Fruit fly (Drosophila melanogaster) whole organism, adult: ENCODE measurements around the gene CG7208.

Source experiments
- CG11617 ChIP-seq: fragments of 200-800 bp; sonication (Bioruptor generic); optimal IDR thresholded peaks from 2 replicates; lab custom pipeline; 2017; ENCODE audit warnings: mild to moderate bottlenecking, missing biosample characterization, missing genetic modification reagents, missing genetic modification characterization
- CG12768 ChIP-seq: fragments of 200-800 bp; sonication (Bioruptor generic); optimal IDR thresholded peaks from 2 replicates; lab custom pipeline; 2017; ENCODE audit warnings: missing biosample characterization, missing genetic modification characterization, mild to moderate bottlenecking, moderate library complexity, missing genetic modification reagents
- CG14711 ChIP-seq: fragments of 200-800 bp; sonication (Bioruptor generic); optimal IDR thresholded peaks from 2 replicates; lab custom pipeline; 2018; ENCODE audit warnings: missing biosample characterization, mild to moderate bottlenecking, missing genetic modification characterization, moderate library complexity
- CG1620 ChIP-seq: fragments of 200-800 bp; sonication (Bioruptor generic); optimal IDR thresholded peaks from 2 replicates; lab custom pipeline; 2016; ENCODE audit warnings: missing biosample characterization, missing genetic modification characterization
- CG33017 ChIP-seq: fragments of 200-800 bp; sonication (Bioruptor generic); optimal IDR thresholded peaks from 2 replicates; lab custom pipeline; 2018; ENCODE audit warnings: missing biosample characterization, mild to moderate bottlenecking, missing genetic modification characterization, moderate library complexity
- CG5204 ChIP-seq: fragments of 200-800 bp; sonication (Bioruptor generic); optimal IDR thresholded peaks from 2 replicates; lab custom pipeline; 2016; ENCODE audit warnings: missing biosample characterization, missing genetic modification characterization
- CG7045 ChIP-seq: fragments of 200-800 bp; sonication (Bioruptor generic); optimal IDR thresholded peaks from 2 replicates; lab custom pipeline; 2017; ENCODE audit warnings: missing biosample characterization, mild to moderate bottlenecking, missing genetic modification characterization
- CG7101 ChIP-seq: fragments of 200-800 bp; sonication (Bioruptor generic); optimal IDR thresholded peaks from 2 replicates; lab custom pipeline; 2018; ENCODE audit warnings: missing biosample characterization, mild to moderate bottlenecking, missing genetic modification characterization, moderate library complexity
- Clk ChIP-seq: fragments of 200-800 bp; sonication (Bioruptor generic); optimal IDR thresholded peaks from 2 replicates; lab custom pipeline; 2017; ENCODE audit warnings: missing biosample characterization, missing genetic modification characterization
- Crg-1 ChIP-seq: fragments of 200-800 bp; sonication (Bioruptor generic); optimal IDR thresholded peaks from 2 replicates; lab custom pipeline; 2016; ENCODE audit warnings: missing biosample characterization, missing genetic modification characterization
- Hr96 ChIP-seq: fragments of 200-800 bp; sonication (Bioruptor generic); optimal IDR thresholded peaks from 2 replicates; lab custom pipeline; 2016; ENCODE audit warnings: missing biosample characterization, missing genetic modification characterization
- Mnt ChIP-seq: fragments of 200-800 bp; sonication (Bioruptor generic); optimal IDR thresholded peaks from 2 replicates; lab custom pipeline; 2016; ENCODE audit warnings: missing biosample characterization, mild to moderate bottlenecking, missing genetic modification characterization
- bab1 ChIP-seq: fragments of 200-800 bp; sonication (Bioruptor generic); optimal IDR thresholded peaks from 3 replicates; lab custom pipeline; 2019; ENCODE audit warnings: missing biosample characterization, mild to moderate bottlenecking, missing genetic modification characterization, moderate library complexity
- cic ChIP-seq: fragments of 200-800 bp; sonication (Bioruptor generic); optimal IDR thresholded peaks from 2 replicates; lab custom pipeline; 2017; ENCODE audit warnings: missing biosample characterization, mild to moderate bottlenecking, missing genetic modification characterization, moderate library complexity
- cnc ChIP-seq, 2 experiments: fragments of >200 bp; optimal IDR thresholded peaks; 2 replicates each; lab custom pipeline; 2017
- kay ChIP-seq: fragments of 200-800 bp; sonication (Bioruptor generic); peaks from one replicate; lab custom pipeline; 2016; ENCODE audit warnings: missing biosample characterization, missing genetic modification characterization, borderline replicate concordance
- ovo ChIP-seq: fragments of 200-800 bp; sonication (Bioruptor generic); optimal IDR thresholded peaks from 2 replicates; lab custom pipeline; 2016; ENCODE audit warnings: missing biosample characterization, missing genetic modification characterization
- pad ChIP-seq: fragments of 200-800 bp; sonication (Bioruptor generic); optimal IDR thresholded peaks from 3 replicates; lab custom pipeline; 2017; ENCODE audit warnings: missing biosample characterization, missing genetic modification characterization, mild to moderate bottlenecking, moderate library complexity, missing genetic modification reagents
- tj ChIP-seq: fragments of 200-800 bp; sonication (Bioruptor generic); optimal IDR thresholded peaks from 3 replicates; lab custom pipeline; 2017; ENCODE audit warnings: missing biosample characterization, mild to moderate bottlenecking, missing genetic modification characterization, moderate library complexity
- toe ChIP-seq: fragments of 200-800 bp; sonication (Bioruptor generic); optimal IDR thresholded peaks from 2 replicates; lab custom pipeline; 2016; ENCODE audit warnings: missing biosample characterization, missing genetic modification characterization

The CG7208 gene

dm6 chr3R:18196991-18197801, 11.7 kb upstream of the CG7208 start:
- TF ChIP-seq Mnt (GFP tag; lab: Kevin White, UChicago), result peak; percentile 51
- TF ChIP-seq kay (GFP tag; lab: Kevin White, UChicago), result no peak
- TF ChIP-seq ovo (GFP tag; lab: Kevin White, UChicago), result peak; percentile 83
- TF ChIP-seq CG7045, result peak; percentile 45
- TF ChIP-seq toe (GFP tag; lab: Kevin White, UChicago), result peak; percentile 66
- peak; percentile 71 for TF ChIP-seq tj (GFP tag; lab: Kevin White, UChicago)
- TF ChIP-seq bab1, result peak; percentile 61
- TF ChIP-seq CG7101 (tag; lab: Kevin White, UChicago), result peak; percentile 46
- TF ChIP-seq cic (GFP tag; lab: Kevin White, UChicago), result peak; percentile 89
- no peak for TF ChIP-seq Crg-1 (GFP tag; lab: Kevin White, UChicago)
- peak; percentile 29 for TF ChIP-seq CG33017
- peak; percentile 7 for TF ChIP-seq CG12768 (GFP tag; lab: Kevin White, UChicago)
- peak; percentile 23 for TF ChIP-seq CG14711
- TF ChIP-seq CG11617, result peak; percentile 76
- TF ChIP-seq cnc (optimal IDR thresholded peaks at IDR 0.05; lab: Kevin White, UChicago), result no peak
- peak; percentile 52 for TF ChIP-seq Hr96 (GFP tag; lab: Kevin White, UChicago)
- no peak for TF ChIP-seq Clk (GFP tag; lab: Kevin White, UChicago)
- peak; percentile 68 for TF ChIP-seq CG5204 (GFP tag; lab: Kevin White, UChicago)
- TF ChIP-seq pad (GFP tag; lab: Kevin White, UChicago), result peak; percentile 32
- no peak for TF ChIP-seq CG1620

DNA sequence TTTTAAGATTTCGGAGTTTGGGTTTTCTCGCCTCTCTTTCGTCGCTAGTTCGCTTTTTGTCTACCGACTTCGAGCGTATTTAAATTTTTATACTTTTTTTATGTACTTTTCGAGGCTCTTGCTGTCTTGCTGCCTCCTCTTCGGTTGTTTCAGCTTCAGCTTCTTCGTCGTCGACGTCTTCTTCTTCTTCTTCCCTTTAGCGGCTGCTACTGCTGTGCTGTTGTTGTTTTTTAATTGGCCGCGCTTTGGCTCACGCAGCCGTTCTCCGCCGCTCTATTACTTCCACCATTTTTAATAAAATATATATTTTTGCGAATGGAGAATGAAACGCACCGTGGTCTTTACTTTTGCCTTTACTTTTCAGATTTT, 11.1 kb upstream of the CG7208 start:
- TF ChIP-seq ovo (GFP tag; lab: Kevin White, UChicago), result no peak
- no peak for TF ChIP-seq CG1620

DNA sequence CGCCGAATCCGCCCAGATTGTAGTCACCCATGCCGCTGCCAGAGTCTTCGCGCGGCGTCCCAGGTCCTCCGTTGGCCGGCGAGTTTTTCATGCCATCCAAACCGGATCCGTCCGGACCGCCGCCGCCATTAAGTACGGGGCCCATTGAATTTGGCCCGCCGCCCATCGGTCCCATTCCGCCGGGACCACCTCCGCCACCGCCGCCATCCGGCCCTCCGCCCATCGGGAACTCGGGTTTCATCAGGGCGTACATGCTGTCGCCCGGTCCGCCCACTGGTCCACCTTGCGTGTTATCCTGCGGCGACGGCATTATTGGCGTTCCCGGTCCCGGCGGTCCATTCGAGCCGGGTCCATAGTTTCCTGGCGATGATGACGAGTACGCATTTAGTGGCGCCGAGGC, 9.8 kb upstream of the CG7208 start:
- no peak for TF ChIP-seq Hr96 (GFP tag; lab: Kevin White, UChicago)
- TF ChIP-seq CG5204 (GFP tag; lab: Kevin White, UChicago), result no peak
- no peak for TF ChIP-seq pad (GFP tag; lab: Kevin White, UChicago)
- no peak for TF ChIP-seq bab1
- TF ChIP-seq CG7045, result no peak
- no peak for TF ChIP-seq cnc (optimal IDR thresholded peaks at IDR 0.05; lab: Kevin White, UChicago)
- no peak for TF ChIP-seq Clk (GFP tag; lab: Kevin White, UChicago)
- no peak for TF ChIP-seq CG14711
- TF ChIP-seq CG7101 (tag; lab: Kevin White, UChicago), result no peak
- no peak for TF ChIP-seq toe (GFP tag; lab: Kevin White, UChicago)
- no peak for TF ChIP-seq CG12768 (GFP tag; lab: Kevin White, UChicago)
- no peak for TF ChIP-seq tj (GFP tag; lab: Kevin White, UChicago)
- no peak for TF ChIP-seq ovo (GFP tag; lab: Kevin White, UChicago)

- TF ChIP-seq CG5204 (GFP tag; lab: Kevin White, UChicago) (no peak), CG12768 (GFP tag; lab: Kevin White, UChicago) (no peak), CG7101 (tag; lab: Kevin White, UChicago) (no peak), CG33017 (no peak), Crg-1 (GFP tag; lab: Kevin White, UChicago) (no peak), toe (GFP tag; lab: Kevin White, UChicago) (no peak), Mnt (GFP tag; lab: Kevin White, UChicago) (no peak), cic (GFP tag; lab: Kevin White, UChicago) (no peak), ovo (GFP tag; lab: Kevin White, UChicago) (no peak), CG11617 (no peak), Hr96 (GFP tag; lab: Kevin White, UChicago) (no peak), Clk (GFP tag; lab: Kevin White, UChicago) (no peak), bab1 (no peak), pad (GFP tag; lab: Kevin White, UChicago) (no peak), CG14711 (no peak), cnc (optimal IDR thresholded peaks at IDR 0.05; lab: Kevin White, UChicago) (no peak)
These were observed 6.4 kb upstream of the CG7208 start, which contains the start of gene CG14313 for dm6 chr3R:18191867-18192266. TSS of gene CG14313 (minus strand) at chr3R:18191967.

DNA sequence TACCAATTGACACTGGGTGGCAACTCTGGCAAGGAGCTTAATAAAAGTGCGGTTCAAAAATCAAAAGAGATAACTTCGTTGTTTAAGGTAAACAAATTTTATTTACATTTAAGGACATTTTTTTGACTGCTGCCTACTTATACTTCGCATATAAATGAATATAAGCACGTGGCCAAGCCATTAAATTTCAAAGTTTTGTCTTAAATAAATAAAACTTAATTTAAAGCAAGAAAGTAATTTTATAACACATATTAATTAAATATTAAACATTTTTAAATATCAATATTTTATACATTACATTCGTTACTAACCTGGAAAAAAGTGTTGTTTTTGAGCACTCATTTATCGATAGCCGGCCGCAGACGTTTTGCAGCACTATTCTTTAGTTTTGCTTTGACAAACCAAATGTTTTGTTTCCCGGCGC, 3.2 kb upstream of the CG7208 start, which contains the start of the genes CG12321 and MED17:
Gene CG12321 (minus strand): TSS at position 6 of the 424 bp plus-strand sequence.
Gene MED17 (plus strand): TSS at position 371 of the 424 bp plus-strand sequence.
- TF ChIP-seq CG7101 (tag; lab: Kevin White, UChicago) (peak; percentile 93), CG1620 (peak; percentile 91), CG33017 (peak; percentile 83), kay (GFP tag; lab: Kevin White, UChicago) (no peak), CG5204 (GFP tag; lab: Kevin White, UChicago) (peak; percentile 81), tj (GFP tag; lab: Kevin White, UChicago) (peak; percentile 67), CG12768 (GFP tag; lab: Kevin White, UChicago) (peak; percentile 93), ovo (GFP tag; lab: Kevin White, UChicago) (peak; percentile 87), CG7045 (peak; percentile 94), CG11617 (peak; percentile 93), pad (GFP tag; lab: Kevin White, UChicago) (peak; percentile 91), Mnt (GFP tag; lab: Kevin White, UChicago) (peak; percentile 75), cnc (optimal IDR thresholded peaks at IDR 0.05; lab: Kevin White, UChicago) (no peak), Clk (GFP tag; lab: Kevin White, UChicago) (peak; percentile 94), cic (GFP tag; lab: Kevin White, UChicago) (peak; percentile 62), toe (GFP tag; lab: Kevin White, UChicago) (peak; percentile 74), bab1 (peak; percentile 63), Crg-1 (GFP tag; lab: Kevin White, UChicago) (peak; percentile 96), Hr96 (GFP tag; lab: Kevin White, UChicago) (no peak), CG14711 (peak; percentile 89)
